Worm (Caenorhabditis elegans): ENCODE results near the gene hhat-2.

hhat-2 gene

DNA sequence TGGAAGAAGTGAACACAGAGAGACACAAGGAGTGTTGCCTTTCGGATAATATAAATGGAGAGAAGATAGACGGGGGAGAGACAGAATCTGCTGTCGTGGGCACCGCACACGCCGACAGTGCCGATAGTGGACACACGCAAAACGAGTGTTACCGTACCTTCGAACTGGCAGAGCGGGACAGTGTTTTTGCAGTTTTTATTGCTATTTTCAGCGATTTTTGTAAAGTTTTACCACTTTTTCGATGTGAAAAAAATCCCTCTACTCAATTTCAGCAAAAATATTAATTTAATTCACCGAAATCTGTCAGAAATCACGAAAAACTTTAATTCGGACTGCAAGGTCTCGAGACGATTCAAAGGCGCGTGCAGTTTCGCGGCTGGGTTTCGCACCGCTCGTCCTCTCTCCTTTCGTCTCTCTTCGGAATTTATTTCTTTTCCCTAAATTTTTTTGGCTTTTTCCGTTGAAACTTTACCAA, 4.0 kb downstream of the hhat-2 start, which contains the start of gene sec-61.A (continued):
- TF ChIP-seq attf-3 (GFP tag; conservative IDR thresholded peaks at IDR 0.05) (0 out of 2 replicates have a peak, but pooled peaks have one; percentile 10), nhr-80 (tag; optimal IDR thresholded peaks at IDR 0.05) (peak; percentile 89), ets-4 (GFP tag; optimal IDR thresholded peaks at IDR 0.05) (peak; percentile 54), akir-1 (GFP tag; optimal IDR thresholded peaks at IDR 0.05) (no peak), hlh-26 (GFP tag; conservative IDR thresholded peaks at IDR 0.05) (no peak), somi-1 (GFP tag; optimal IDR thresholded peaks at IDR 0.05) (no peak), lsy-27 (tag; optimal IDR thresholded peaks at IDR 0.05; ENCODE audit: borderline replicate concordance, insufficient read depth) (no peak), madf-6 (GFP tag; IDR thresholded peaks at IDR 0.05) (peak; percentile 64), repo-1 (tag; optimal IDR thresholded peaks at IDR 0.05) (peak; percentile 43), B0035.1 (tag; optimal IDR thresholded peaks at IDR 0.05) (no peak), F55B11.4 (tag; optimal IDR thresholded peaks at IDR 0.05; ENCODE audit: borderline replicate concordance, insufficient read depth) (no peak), snpc-1.1 (tag; optimal IDR thresholded peaks at IDR 0.05; ENCODE audit: insufficient read depth) (no peak), ceh-58 (GFP tag; IDR thresholded peaks at IDR 0.05) (no peak), athp-1 (tag; optimal IDR thresholded peaks at IDR 0.05) (no peak), nhr-179 (tag; optimal IDR thresholded peaks at IDR 0.05) (no peak), egrh-3 (GFP tag; IDR thresholded peaks at IDR 0.05) (0 out of 2 replicates have a peak, but pooled peaks have one; percentile 8), B0261.1 (tag; optimal IDR thresholded peaks at IDR 0.05) (no peak), F37B4.10 (GFP tag; IDR thresholded peaks at IDR 0.05) (no peak), F10E7.11 (tag; optimal IDR thresholded peaks at IDR 0.05) (no peak), Y79H2A.3 (GFP tag; conservative IDR thresholded peaks at IDR 0.05) (no peak), nfya-1 (tag; optimal IDR thresholded peaks at IDR 0.05; ENCODE audit: borderline replicate concordance, insufficient read depth) (no peak), aptf-2 (GFP tag; conservative IDR thresholded peaks at IDR 0.05) (no peak), ceh-91 (GFP tag; IDR thresholded peaks at IDR 0.05) (peak; percentile 60), hsf-1 (GFP tag; IDR thresholded peaks at IDR 0.05) (no peak), mel-28 (tag; optimal IDR thresholded peaks at IDR 0.05; ENCODE audit: borderline replicate concordance) (no peak), him-1 (tag; optimal IDR thresholded peaks at IDR 0.05) (peak; percentile 0), ztf-25 (GFP tag; IDR thresholded peaks at IDR 0.05) (no peak), xnd-1 (tag; optimal IDR thresholded peaks at IDR 0.05) (peak; percentile 56), F57C9.4 (tag; optimal IDR thresholded peaks at IDR 0.05) (no peak), let-607 (tag; optimal IDR thresholded peaks at IDR 0.05) (peak; percentile 100), lin-54 (GFP tag; optimal IDR thresholded peaks at IDR 0.05) (peak; percentile 70), tbp1 (GFP tag; optimal IDR thresholded peaks at IDR 0.05) (peak; percentile 70), zim-3 (tag; optimal IDR thresholded peaks at IDR 0.05) (no peak), Y56A3A.18 (GFP tag; IDR thresholded peaks at IDR 0.05) (no peak), unc-62 (GFP tag; optimal IDR thresholded peaks at IDR 0.05) (no peak), snpc-4 (GFP tag; optimal IDR thresholded peaks at IDR 0.05) (peak; percentile 89), snpc-4 (tag; optimal IDR thresholded peaks at IDR 0.05) (peak; percentile 65 to 95 (median 86)), nhr-27 (tag; optimal IDR thresholded peaks at IDR 0.05) (no peak), C06A6.2 (GFP tag; conservative IDR thresholded peaks at IDR 0.05) (no peak), sptf-2 (GFP tag; optimal IDR thresholded peaks at IDR 0.05) (no peak), ceh-79 (tag; optimal IDR thresholded peaks at IDR 0.05) (no peak), rec-8 (tag; optimal IDR thresholded peaks at IDR 0.05) (no peak), lin-40 (tag; optimal IDR thresholded peaks at IDR 0.05) (peak; percentile 86), rcor-1 (GFP tag; IDR thresholded peaks at IDR 0.05) (peak; percentile 13; the same call in 1 of the 2 replicates), ceh-40 (GFP tag; IDR thresholded peaks at IDR 0.05) (no peak), D2030.7 (GFP tag; IDR thresholded peaks at IDR 0.05) (no peak; the same call in 1 of the 2 replicates), ztf-22 (GFP tag; optimal IDR thresholded peaks at IDR 0.05) (no peak), K12H6.12 (tag; optimal IDR thresholded peaks at IDR 0.05) (peak; percentile 74)

All from whole organism, young adult.